Worm (Caenorhabditis elegans) whole organism, young adult: ENCODE data around the gene C36C9.11.

Experiments
- B0035.1 ChIP-seq: sonication (generic microtip); optimal IDR thresholded peaks from 2 replicates; lab custom pipeline; 2016; ENCODE audit warnings: missing genetic modification characterization, mild to moderate bottlenecking, missing compliant biosample characterization, missing genotype, missing genetic modification reagents
- B0261.1 ChIP-seq: sonication (generic microtip); optimal IDR thresholded peaks from 2 replicates; lab custom pipeline; 2016; ENCODE audit warnings: mild to moderate bottlenecking, missing genetic modification characterization, moderate library complexity, missing compliant biosample characterization
- C06A6.2 ChIP-seq: fragments of 200-800 bp; sonication (Bioruptor generic); conservative IDR thresholded peaks from 2 replicates; pipeline ENCODE4 v1.3.6; 2022; ENCODE audit warnings: missing genetic modification characterization, missing compliant biosample characterization
- C17E4.6 ChIP-seq: fragments of 200-800 bp; sonication (Bioruptor generic); IDR thresholded peaks from 2 replicates; pipeline ENCODE4 v1.3.6; 2022; ENCODE audit warnings: missing genetic modification reagents, missing genetic modification characterization, missing compliant biosample characterization
- F33H1.4 ChIP-seq: fragments of 200-800 bp; sonication (Bioruptor generic); IDR thresholded peaks from 2 replicates; pipeline ENCODE4 v1.3.6; 2022; ENCODE audit warnings: missing genetic modification reagents, missing genetic modification characterization, missing compliant biosample characterization
- F37B4.10 ChIP-seq: fragments of 200-800 bp; sonication (Bioruptor generic); IDR thresholded peaks from 2 replicates; pipeline ENCODE4 v1.3.6; 2022; ENCODE audit warnings: missing genetic modification characterization, missing compliant biosample characterization
- F55B11.4 ChIP-seq: sonication (generic microtip); optimal IDR thresholded peaks from 2 replicates; lab custom pipeline; 2016; ENCODE audit warnings: missing compliant biosample characterization, missing genetic modification characterization, borderline replicate concordance; ENCODE audit not compliant: insufficient read depth
- T26A5.8 ChIP-seq: sonication (generic microtip); optimal IDR thresholded peaks from 2 replicates; lab custom pipeline; 2016; ENCODE audit warnings: missing genetic modification characterization, missing compliant biosample characterization
- Y79H2A.3 ChIP-seq: fragments of 200-800 bp; sonication (Bioruptor generic); conservative IDR thresholded peaks from 2 replicates; pipeline ENCODE4 v1.3.6; 2022; ENCODE audit warnings: missing genetic modification reagents, missing genetic modification characterization, missing compliant biosample characterization
- aptf-2 ChIP-seq: fragments of 200-800 bp; sonication (Bioruptor generic); conservative IDR thresholded peaks from 2 replicates; pipeline ENCODE4 v1.3.6; 2022; ENCODE audit warnings: missing genetic modification reagents, missing genetic modification characterization, missing compliant biosample characterization
- aptf-3 ChIP-seq: fragments of 200-800 bp; sonication (Bioruptor generic); IDR thresholded peaks from 2 replicates; pipeline ENCODE4 v1.3.6; 2022; ENCODE audit warnings: missing genetic modification characterization, missing compliant biosample characterization
- athp-1 ChIP-seq: sonication (generic microtip); optimal IDR thresholded peaks from 2 replicates; lab custom pipeline; 2017; ENCODE audit warnings: mild to moderate bottlenecking, missing genetic modification characterization, missing compliant biosample characterization
- attf-3 ChIP-seq: fragments of 200-800 bp; sonication (Bioruptor generic); conservative IDR thresholded peaks from 2 replicates; pipeline ENCODE4 v1.3.6; 2022; ENCODE audit warnings: missing genetic modification reagents, missing genetic modification characterization, missing compliant biosample characterization
- attf-6 ChIP-seq: fragments of 200-800 bp; sonication (Bioruptor generic); IDR thresholded peaks from 2 replicates; pipeline ENCODE4 v1.3.6; 2022; ENCODE audit warnings: missing genetic modification reagents, missing genetic modification characterization, missing compliant biosample characterization
- ccch-3 ChIP-seq: fragments of 200-800 bp; sonication (Bioruptor generic); optimal IDR thresholded peaks from 2 replicates; lab custom pipeline; 2018; ENCODE audit warnings: mild to moderate bottlenecking, missing genetic modification characterization, missing compliant biosample characterization
- ceh-100 ChIP-seq: fragments of 200-800 bp; sonication (Bioruptor generic); IDR thresholded peaks from 2 replicates; pipeline ENCODE4 v1.3.6; 2022; ENCODE audit warnings: missing genetic modification reagents, missing genetic modification characterization, missing compliant biosample characterization
- ceh-40 ChIP-seq: fragments of 200-800 bp; sonication (Bioruptor generic); IDR thresholded peaks from 2 replicates; pipeline ENCODE4 v1.3.6; 2022; ENCODE audit warnings: missing genetic modification characterization, missing compliant biosample characterization
- ceh-79 ChIP-seq: sonication (generic microtip); optimal IDR thresholded peaks from 2 replicates; lab custom pipeline; 2017; ENCODE audit warnings: mild to moderate bottlenecking, missing genetic modification characterization, missing compliant biosample characterization
- lin-26 ChIP-seq: fragments of 200-800 bp; sonication (Bioruptor generic); IDR thresholded peaks from 2 replicates; pipeline ENCODE4 v1.3.6; 2022; ENCODE audit warnings: missing genetic modification reagents, missing genetic modification characterization, missing compliant biosample characterization
- lsy-27 ChIP-seq: sonication (generic microtip); optimal IDR thresholded peaks from 2 replicates; lab custom pipeline; 2017; ENCODE audit warnings: missing genetic modification characterization, mild to moderate bottlenecking, missing compliant biosample characterization, antibody characterized with exemption, missing genotype, borderline replicate concordance; ENCODE audit not compliant: insufficient read depth
- madf-6 ChIP-seq: fragments of 200-800 bp; sonication (Bioruptor generic); IDR thresholded peaks from 2 replicates; pipeline ENCODE4 v1.3.6; 2022; ENCODE audit warnings: missing genetic modification reagents, missing genetic modification characterization, missing compliant biosample characterization
- mcd-1 ChIP-seq: fragments of 200-800 bp; sonication (Bioruptor generic); IDR thresholded peaks from 2 replicates; pipeline ENCODE4 v1.3.6; 2022; ENCODE audit warnings: missing genetic modification reagents, missing genetic modification characterization, missing compliant biosample characterization
- nfya-2 ChIP-seq: fragments of 200-800 bp; sonication (Bioruptor generic); IDR thresholded peaks from 2 replicates; pipeline ENCODE4 v1.3.6; 2022; ENCODE audit warnings: missing genetic modification reagents, missing genetic modification characterization, missing compliant biosample characterization
- nhr-179 ChIP-seq: sonication (generic microtip); optimal IDR thresholded peaks from 2 replicates; lab custom pipeline; 2016; ENCODE audit warnings: mild to moderate bottlenecking, missing genetic modification characterization, missing compliant biosample characterization
- nhr-90 ChIP-seq: sonication (generic microtip); optimal IDR thresholded peaks from 2 replicates; lab custom pipeline; 2016; ENCODE audit warnings: missing genotype, mild to moderate bottlenecking, missing genetic modification characterization, missing compliant biosample characterization
- rcor-1 ChIP-seq: fragments of 200-800 bp; sonication (Bioruptor generic); IDR thresholded peaks from 2 replicates; pipeline ENCODE4 v1.3.6; 2022; ENCODE audit warnings: missing genetic modification reagents, missing genetic modification characterization, missing compliant biosample characterization
- rpc-1 ChIP-seq, 2 experiments: fragments of 150-350 bp in 1 of 2; sonication (generic microtip) in 1 of 2; optimal IDR thresholded peaks; 2 replicates each; lab custom pipeline; 2014 to 2018; ENCODE audit warnings: missing biosample characterization in 1 of 2, missing genetic modification characterization in 1 of 2, missing genetic modification reagents in 1 of 2, missing genotype in 1 of 2
- snpc-3.4 ChIP-seq: sonication (generic microtip); optimal IDR thresholded peaks from 2 replicates; lab custom pipeline; 2017; ENCODE audit warnings: missing genetic modification characterization, mild to moderate bottlenecking, missing compliant biosample characterization, antibody characterized with exemption, moderate library complexity, missing genotype, missing genetic modification reagents
- tbp1 ChIP-seq: fragments of 200-800 bp; sonication (Bioruptor generic); optimal IDR thresholded peaks from 2 replicates; lab custom pipeline; 2018; ENCODE audit warnings: mild to moderate bottlenecking, missing genetic modification characterization, missing compliant biosample characterization
- unc-130 ChIP-seq: sonication (generic microtip); optimal IDR thresholded peaks from 2 replicates; lab custom pipeline; 2016; ENCODE audit warnings: missing genetic modification reagents, missing genetic modification characterization, missing compliant biosample characterization
- ztf-3 ChIP-seq: fragments of 200-800 bp; sonication (Bioruptor generic); optimal IDR thresholded peaks from 2 replicates; lab custom pipeline; 2018; ENCODE audit warnings: mild to moderate bottlenecking, missing genetic modification characterization, missing compliant biosample characterization

The C36C9.11 gene

ce11 chrX:1703840-1704239 is 16.7 kb downstream of the C36C9.11 start, which contains the start of gene C36C9.5:
C36C9.5 (minus strand) TSS chrX:1703940.
- TF ChIP-seq attf-3 = no peak
- no peak for TF ChIP-seq F55B11.4 (tag; lab: Kevin White, UChicago)
- no peak for TF ChIP-seq F37B4.10 (GFP tag; lab: Robert Waterston, UW)
- TF ChIP-seq madf-6 (GFP tag; lab: Robert Waterston, UW) = no peak
- TF ChIP-seq snpc-3.4 (tag; lab: Kevin White, UChicago) = no peak
- TF ChIP-seq mcd-1 = no peak
- TF ChIP-seq nhr-90 (tag; lab: Kevin White, UChicago) = no peak
- TF ChIP-seq, all 124 proteins: peak for 0

DNA sequence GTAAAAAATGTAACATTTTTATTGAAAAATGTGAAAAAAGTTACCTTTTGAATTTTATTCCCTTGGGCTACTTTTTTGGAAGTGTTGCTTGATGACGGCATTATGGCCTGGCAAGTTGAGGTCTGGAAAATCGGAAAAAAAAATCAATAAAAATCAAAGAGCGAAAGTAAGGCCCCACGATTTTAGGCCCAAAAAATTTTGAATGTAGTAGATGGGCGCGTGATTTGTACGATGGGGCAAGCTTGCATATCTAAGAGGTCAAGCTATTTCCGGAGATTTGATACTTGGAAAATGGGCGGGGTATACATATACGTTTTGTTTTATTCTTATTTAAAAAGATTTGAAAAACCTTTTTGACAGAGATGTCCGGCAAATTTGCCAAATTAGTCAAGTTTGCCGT is 19.4 kb downstream of the C36C9.11 start, which contains the start of gene F07G6.5:
F07G6.5 (minus strand) TSS at position 101 of the 400 bp plus-strand sequence.
- TF ChIP-seq nhr-179 (tag; lab: Kevin White, UChicago) (no peak), aptf-3 (GFP tag; lab: Robert Waterston, UW) (no peak), ceh-79 (tag; lab: Kevin White, UChicago) (no peak), ceh-40 (GFP tag; lab: Robert Waterston, UW) (no peak), attf-6 (GFP tag; lab: Robert Waterston, UW) (no peak)

DNA sequence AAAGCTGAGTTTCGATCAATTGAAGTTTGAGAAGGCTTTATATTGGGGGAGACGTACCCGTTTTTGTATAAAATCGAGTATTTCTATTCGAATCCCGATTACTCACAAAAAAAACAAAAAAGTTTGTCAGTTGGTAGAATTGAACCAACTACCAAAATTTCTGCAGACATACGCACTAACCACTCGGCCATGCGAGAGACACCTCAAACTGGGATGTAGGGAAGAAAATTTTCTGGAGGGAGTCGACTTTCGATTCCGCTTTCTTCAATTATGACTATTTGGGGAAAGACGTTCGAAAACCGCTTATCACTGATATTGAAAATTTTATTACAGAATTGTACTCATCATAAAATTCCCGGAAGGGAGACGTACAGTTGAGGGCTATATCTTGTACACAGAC is 20.1 kb downstream of the C36C9.11 start:
- TF ChIP-seq tbp1 (GFP tag; lab: Kevin White, UChicago) = peak; percentile 81
- TF ChIP-seq lin-26 = peak; percentile 53; the same call in 1 of the 2 replicates
- TF ChIP-seq B0261.1 (tag; lab: Kevin White, UChicago) = peak; percentile 59
- peak; percentile 22 for TF ChIP-seq rpc-1 (optimal IDR thresholded peaks at IDR 0.05; lab: Kevin White, UChicago)
- peak; percentile 65 for TF ChIP-seq rpc-1 (tag; optimal IDR thresholded peaks at IDR 0.05; lab: Kevin White, UChicago)

- TF ChIP-seq madf-6 (GFP tag; lab: Robert Waterston, UW) (no peak), attf-3 (no peak), aptf-2 (GFP tag; lab: Robert Waterston, UW) (no peak), B0261.1 (tag; lab: Kevin White, UChicago) (no peak), F33H1.4 (no peak), nfya-2 (GFP tag; lab: Robert Waterston, UW) (no peak), rpc-1 (optimal IDR thresholded peaks at IDR 0.05; lab: Kevin White, UChicago) (no peak), rpc-1 (tag; optimal IDR thresholded peaks at IDR 0.05; lab: Kevin White, UChicago) (no peak), ceh-100 (no peak), unc-130 (GFP tag; lab: Kevin White, UChicago) (no peak), athp-1 (tag; lab: Kevin White, UChicago) (no peak), ccch-3 (GFP tag; lab: Kevin White, UChicago) (no peak), C06A6.2 (GFP tag; lab: Robert Waterston, UW) (no peak), Y79H2A.3 (GFP tag; lab: Robert Waterston, UW) (no peak), C17E4.6 (GFP tag; lab: Robert Waterston, UW) (no peak), ceh-79 (tag; lab: Kevin White, UChicago) (no peak), B0035.1 (tag; lab: Kevin White, UChicago) (no peak), ztf-3 (GFP tag; lab: Kevin White, UChicago) (no peak), snpc-3.4 (tag; lab: Kevin White, UChicago) (no peak), rcor-1 (GFP tag; lab: Robert Waterston, UW) (no peak), lsy-27 (tag; lab: Kevin White, UChicago) (no peak)
These were observed 25.4 kb downstream of the C36C9.11 start, which contains the start of gene fbxa-52 for ce11 chrX:1712538-1712937. fbxa-52 (minus strand) TSS chrX:1712638.

DNA sequence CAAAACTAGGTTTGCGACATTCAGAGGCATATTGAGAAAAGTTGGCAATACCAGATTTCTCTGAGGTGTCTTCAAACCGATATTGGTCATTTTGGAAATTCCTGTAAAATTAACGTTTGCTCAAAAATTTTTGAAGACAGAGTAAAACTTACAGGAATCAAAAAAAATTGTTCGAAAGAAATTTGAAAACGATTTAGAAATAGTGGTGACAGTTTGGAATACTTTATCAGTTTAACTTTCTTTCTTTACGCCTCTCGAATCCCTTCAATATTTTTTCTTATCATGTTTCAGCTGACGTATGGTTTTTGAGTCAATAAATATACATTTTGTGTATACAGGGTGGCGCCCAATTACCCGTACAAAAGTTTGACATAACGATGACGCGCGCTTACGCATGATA is 31.3 kb downstream of the C36C9.11 start, which contains the start of gene fbxa-53:
fbxa-53 (minus strand) TSS at position 101 of the 400 bp plus-strand sequence.
- TF ChIP-seq athp-1 (tag; lab: Kevin White, UChicago) = no peak
- no peak for TF ChIP-seq nhr-179 (tag; lab: Kevin White, UChicago)
- no peak for TF ChIP-seq T26A5.8 (tag; lab: Kevin White, UChicago)
